Worm (Caenorhabditis elegans) whole organism, L4 larva: ENCODE results near the gene best-6.

Experiments
- F37D6.2 ChIP-seq: sonication (generic microtip); optimal IDR thresholded peaks from 2 replicates; lab custom pipeline; 2016; ENCODE audit warnings: mild to moderate bottlenecking, missing genetic modification characterization, missing compliant biosample characterization
- T26A8.4 ChIP-seq: fragments of 200-800 bp; sonication (Bioruptor generic); IDR thresholded peaks from 2 replicates; pipeline ENCODE4 v1.3.6; 2022; ENCODE audit warnings: missing genetic modification characterization, missing compliant biosample characterization
- Y5F2A.4 ChIP-seq: fragments of 200-800 bp; sonication (Bioruptor generic); optimal IDR thresholded peaks from 2 replicates; lab custom pipeline; 2018; ENCODE audit warnings: mild to moderate bottlenecking, missing genetic modification characterization, missing compliant biosample characterization
- Y75B8A.6 ChIP-seq: fragments of 200-800 bp; sonication (Bioruptor generic); IDR thresholded peaks from 2 replicates; pipeline ENCODE4 v1.3.6; 2022; ENCODE audit warnings: missing genetic modification reagents, missing genetic modification characterization, missing compliant biosample characterization
- ZK337.2 ChIP-seq: fragments of 200-800 bp; sonication (Bioruptor generic); IDR thresholded peaks from 2 replicates; pipeline ENCODE4 v1.3.6; 2022; ENCODE audit warnings: missing genetic modification reagents, missing genetic modification characterization, missing compliant biosample characterization
- aly-2 ChIP-seq: sonication (generic microtip); optimal IDR thresholded peaks from 2 replicates; lab custom pipeline; 2018; ENCODE audit warnings: missing biosample characterization, missing genetic modification characterization
- attf-4 ChIP-seq: sonication (generic microtip); optimal IDR thresholded peaks from 3 replicates; lab custom pipeline; 2017; ENCODE audit warnings: missing biosample characterization, missing genetic modification characterization
- ceh-28 ChIP-seq: fragments of 150-350 bp; optimal IDR thresholded peaks from 2 replicates; lab custom pipeline; 2014; ENCODE audit warnings: missing biosample characterization, missing genetic modification reagents, missing genetic modification characterization
- ceh-44 ChIP-seq: fragments of 200-800 bp; sonication (Bioruptor generic); IDR thresholded peaks from 2 replicates; pipeline ENCODE4 v1.3.6; 2022; ENCODE audit warnings: missing genetic modification reagents, missing genetic modification characterization, missing compliant biosample characterization
- daf-19 ChIP-seq: fragments of 200-800 bp; sonication (Bioruptor generic); conservative IDR thresholded peaks from 2 replicates; pipeline ENCODE4 v1.3.6; 2022; ENCODE audit warnings: missing genetic modification characterization, missing compliant biosample characterization
- daf-8 ChIP-seq: fragments of 200-800 bp; sonication (Bioruptor generic); IDR thresholded peaks from 2 replicates; pipeline ENCODE4 v1.3.6; 2022; ENCODE audit warnings: missing genetic modification characterization, missing compliant biosample characterization
- egl-27 ChIP-seq: sonication (generic microtip); optimal IDR thresholded peaks from 3 replicates; lab custom pipeline; 2017; ENCODE audit warnings: missing biosample characterization, missing genetic modification reagents, missing genetic modification characterization
- egl-43 ChIP-seq: fragments of 200-800 bp; sonication (Bioruptor generic); IDR thresholded peaks from 2 replicates; pipeline ENCODE4 v1.3.6; 2022; ENCODE audit warnings: missing genetic modification reagents, missing genetic modification characterization, missing compliant biosample characterization
- lim-7 ChIP-seq: fragments of 200-800 bp; sonication (Bioruptor generic); IDR thresholded peaks from 2 replicates; pipeline ENCODE4 v1.3.6; 2022; ENCODE audit warnings: missing genetic modification characterization, missing compliant biosample characterization
- lin-1 ChIP-seq: fragments of 200-800 bp; sonication (Bioruptor generic); IDR thresholded peaks from 2 replicates; pipeline ENCODE4 v1.3.6; 2022; ENCODE audit warnings: missing genetic modification reagents, missing genetic modification characterization, missing compliant biosample characterization
- lin-13 ChIP-seq: fragments of 150-350 bp; optimal IDR thresholded peaks from 2 replicates; lab custom pipeline; 2014; ENCODE audit warnings: missing biosample characterization, missing genetic modification reagents, missing genetic modification characterization
- lin-15B ChIP-seq: fragments of 150-350 bp; sonication (generic microtip); optimal IDR thresholded peaks from 3 replicates; lab custom pipeline; 2014; ENCODE audit warnings: missing biosample characterization, missing genetic modification characterization
- lin-39 ChIP-seq: fragments of 150-350 bp; optimal IDR thresholded peaks from 2 replicates; lab custom pipeline; 2014; ENCODE audit warnings: missing biosample characterization, missing genetic modification reagents, missing genetic modification characterization
- lir-3 ChIP-seq: sonication (generic microtip); optimal IDR thresholded peaks from 2 replicates; lab custom pipeline; 2016; ENCODE audit warnings: mild to moderate bottlenecking, missing genetic modification characterization, missing compliant biosample characterization
- madf-5 ChIP-seq, 2 experiments: fragments of 200-800 bp; sonication (Bioruptor generic); IDR thresholded peaks; 2 replicates each; pipeline ENCODE4 v1.3.6; 2022; ENCODE audit warnings: missing compliant biosample characterization in 2 of 2, missing genetic modification characterization in 2 of 2
- mdl-1 ChIP-seq, 2 experiments: fragments of 150-350 bp in 1 of 2; sonication (generic microtip) in 1 of 2; optimal IDR thresholded peaks; 2 replicates each; lab custom pipeline; 2014 to 2017; ENCODE audit warnings: missing biosample characterization in 2 of 2, missing genetic modification characterization in 2 of 2
- nhr-237 ChIP-seq: sonication (generic microtip); optimal IDR thresholded peaks from 2 replicates; lab custom pipeline; 2017; ENCODE audit warnings: missing biosample characterization, missing genetic modification characterization
- nhr-25 ChIP-seq: sonication (generic microtip); optimal IDR thresholded peaks from 2 replicates; lab custom pipeline; 2017; ENCODE audit warnings: missing genetic modification characterization, mild to moderate bottlenecking, missing compliant biosample characterization, antibody characterized with exemption, moderate library complexity, borderline replicate concordance; ENCODE audit not compliant: insufficient read depth
- nhr-41 ChIP-seq: fragments of 200-800 bp; sonication (Bioruptor generic); IDR thresholded peaks from 2 replicates; pipeline ENCODE4 v1.3.6; 2022; ENCODE audit warnings: missing genetic modification reagents, missing genetic modification characterization, missing compliant biosample characterization
- nhr-42 ChIP-seq: fragments of 200-800 bp; sonication (Bioruptor generic); IDR thresholded peaks from 2 replicates; pipeline ENCODE4 v1.3.6; 2022; ENCODE audit warnings: missing genetic modification characterization, missing compliant biosample characterization
- nhr-6 ChIP-seq: fragments of 150-350 bp; optimal IDR thresholded peaks from 2 replicates; lab custom pipeline; 2014; ENCODE audit warnings: missing biosample characterization, missing genetic modification characterization
- pha-4 ChIP-seq, 2 experiments: fragments of 150-350 bp in 1 of 2; fragments of 200-800 bp in 1 of 2; sonication (Bioruptor generic) in 1 of 2; IDR thresholded peaks in 1 of 2; optimal IDR thresholded peaks in 1 of 2; 2 replicates each; pipeline versions ENCODE4 v1.3.6 to Lab custom; 2014 to 2022; ENCODE audit warnings: missing genetic modification characterization in 2 of 2, missing genetic modification reagents in 2 of 2, missing biosample characterization in 1 of 2, missing compliant biosample characterization in 1 of 2
- set-16 ChIP-seq: fragments of 200-800 bp; sonication (Bioruptor generic); IDR thresholded peaks from 2 replicates; pipeline ENCODE4 v1.3.6; 2022; ENCODE audit warnings: missing genetic modification reagents, missing genetic modification characterization, missing compliant biosample characterization
- skn-1 ChIP-seq: fragments of 150-350 bp; optimal IDR thresholded peaks from 2 replicates; lab custom pipeline; 2014; ENCODE audit warnings: missing biosample characterization, missing genetic modification characterization
- spr-1 ChIP-seq: sonication (generic microtip); optimal IDR thresholded peaks from 2 replicates; lab custom pipeline; 2016; ENCODE audit warnings: mild to moderate bottlenecking, missing genetic modification characterization, missing compliant biosample characterization
- tag-97 ChIP-seq: fragments of 200-800 bp; sonication (Bioruptor generic); IDR thresholded peaks from 2 replicates; pipeline ENCODE4 v1.3.6; 2022; ENCODE audit warnings: missing genetic modification characterization, missing compliant biosample characterization
- tra-1 ChIP-seq: fragments of 200-800 bp; sonication (Bioruptor generic); IDR thresholded peaks from 2 replicates; pipeline ENCODE4 v1.3.6; 2022; ENCODE audit warnings: missing genetic modification reagents, missing genetic modification characterization, missing compliant biosample characterization
- unc-62 ChIP-seq, 3 experiments: fragments of 150-350 bp in 1 of 3; sonication (generic microtip); optimal IDR thresholded peaks in 2 of 3; peaks in 1 of 3; 1 replicate in 1 of 3; 2 replicates in 2 of 3; lab custom pipeline; 2014 to 2017; ENCODE audit warnings: missing biosample characterization in 3 of 3, missing genetic modification characterization in 3 of 3, missing genetic modification reagents in 3 of 3, missing genotype in 1 of 3
- zfp-3 ChIP-seq: fragments of 200-800 bp; sonication (Bioruptor generic); conservative IDR thresholded peaks from 2 replicates; pipeline ENCODE4 v1.3.6; 2022; ENCODE audit warnings: missing genetic modification reagents, missing genetic modification characterization, missing compliant biosample characterization
- ztf-11 ChIP-seq: fragments of 150-350 bp; optimal IDR thresholded peaks from 2 replicates; lab custom pipeline; 2014; ENCODE audit warnings: missing biosample characterization, missing genetic modification characterization

Gene best-6

DNA sequence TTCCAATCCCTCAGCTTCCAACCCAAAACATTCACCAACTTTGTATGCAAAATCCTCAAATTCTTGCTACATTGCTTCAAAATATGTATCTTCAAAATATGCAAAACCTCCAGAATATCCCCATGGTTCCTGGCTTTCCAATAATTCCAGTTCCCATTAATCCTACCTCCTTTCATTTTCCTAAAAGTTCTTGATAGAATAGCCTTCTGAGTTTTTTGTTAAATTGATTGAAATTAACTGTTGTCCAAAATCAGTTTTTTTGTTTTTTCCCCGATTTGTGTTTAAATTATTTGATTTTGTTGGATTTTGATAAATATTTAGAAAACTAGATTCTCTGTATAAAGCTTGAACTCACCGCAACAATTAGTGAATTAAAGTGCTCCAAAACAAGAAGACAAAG lies 23.7 kb downstream of the best-6 start:
- peak in 1 of 2 experiments; percentile 90 for TF ChIP-seq unc-62 (GFP tag; optimal IDR thresholded peaks at IDR 0.05 in 1 of 2; lab: Kevin White, UChicago)
- TF ChIP-seq unc-62 (tag; optimal IDR thresholded peaks at IDR 0.05; lab: Kevin White, UChicago): no peak
- TF ChIP-seq aly-2: no peak

DNA sequence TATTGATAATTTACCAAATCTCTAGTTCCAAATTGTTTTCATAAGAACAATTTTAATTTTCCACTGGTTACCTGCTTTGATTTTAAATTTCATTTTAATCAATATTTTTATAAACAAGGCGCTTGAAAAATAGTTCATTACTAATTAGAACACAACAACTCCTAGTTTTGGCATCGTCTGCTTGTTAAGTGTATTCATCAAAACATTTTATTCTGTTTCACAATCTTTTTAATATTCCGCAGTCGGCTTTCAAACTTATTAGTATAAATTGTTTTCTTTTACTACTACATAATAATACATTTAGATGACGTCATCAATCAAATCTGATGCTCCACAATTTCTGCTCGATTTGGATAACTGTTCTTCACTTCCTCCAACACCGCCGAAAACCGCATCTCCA lies 26.4 kb downstream of the best-6 start, which contains the start of gene pes-1:
Gene pes-1, plus strand, starts transcription at position 301 of the 400 bp plus-strand sequence.
- TF ChIP-seq ceh-44 (GFP tag; lab: Robert Waterston, UW): no peak
- no peak for TF ChIP-seq lir-3 (tag; lab: Kevin White, UChicago)
- TF ChIP-seq nhr-42: no peak
- TF ChIP-seq mdl-1 (tag; optimal IDR thresholded peaks at IDR 0.05; lab: Kevin White, UChicago): no peak
- no peak for TF ChIP-seq nhr-6 (tag; lab: Kevin White, UChicago)
- TF ChIP-seq nhr-25: no peak
- no peak for TF ChIP-seq nhr-41 (GFP tag; lab: Robert Waterston, UW)
- no peak for TF ChIP-seq F37D6.2 (tag; lab: Kevin White, UChicago)
- TF ChIP-seq daf-8 (GFP tag; lab: Robert Waterston, UW): no peak
- TF ChIP-seq ztf-11 (tag; lab: Kevin White, UChicago): no peak
- TF ChIP-seq T26A8.4: no peak
- no peak for TF ChIP-seq egl-43 (GFP tag; lab: Robert Waterston, UW)

DNA sequence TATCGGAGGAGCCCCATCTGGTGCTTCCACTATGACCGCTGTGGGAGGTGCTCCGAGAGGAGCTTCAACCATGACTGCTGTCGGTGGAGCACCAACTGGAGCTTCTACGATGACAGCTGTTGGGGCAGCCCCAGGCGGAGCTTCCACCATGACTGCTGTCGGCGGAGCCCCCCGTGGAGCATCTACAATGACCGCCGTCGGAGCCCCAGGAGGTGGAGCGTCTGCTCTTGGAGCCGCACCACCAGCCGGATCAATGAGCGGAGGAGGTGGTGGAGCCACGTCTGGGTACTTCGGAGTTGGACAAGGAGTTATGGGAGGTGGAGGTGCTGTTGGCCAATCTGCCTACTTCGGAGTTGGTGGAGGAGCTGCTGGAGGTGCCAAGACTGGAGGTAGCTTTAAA lies 31.9 kb downstream of the best-6 start:
- TF ChIP-seq set-16 (GFP tag; lab: Robert Waterston, UW) (peak; percentile 94), pha-4 (GFP tag; IDR thresholded peaks at IDR 0.05; lab: Robert Waterston, UW) (no peak), pha-4 (tag; optimal IDR thresholded peaks at IDR 0.05; lab: Kevin White, UChicago) (no peak), zfp-3 (GFP tag; lab: Robert Waterston, UW) (no peak), nhr-237 (tag; lab: Kevin White, UChicago) (no peak), lin-39 (tag; lab: Kevin White, UChicago) (no peak), egl-27 (no peak), lim-7 (no peak)

DNA sequence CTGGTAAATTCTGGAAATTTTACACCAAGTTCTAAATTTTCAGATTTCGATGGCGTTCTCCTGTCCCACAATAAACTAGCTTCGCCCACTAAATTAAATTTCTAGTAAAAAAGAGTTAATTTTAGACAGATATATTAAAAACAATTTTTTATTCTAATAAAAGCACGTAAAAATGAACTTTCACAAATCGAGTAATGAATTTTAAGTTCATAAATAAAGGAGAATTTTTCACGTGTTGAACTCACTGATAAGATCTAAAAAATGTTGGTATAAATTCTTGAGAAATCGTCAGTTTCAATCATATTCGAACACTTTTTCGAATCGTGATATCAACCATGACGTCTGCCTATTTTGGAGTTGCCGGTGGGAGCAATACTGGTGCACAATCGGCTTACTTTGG lies 33.0 kb downstream of the best-6 start, which contains the start of gene ssq-2:
Gene ssq-2, plus strand, starts transcription at position 301 of the 400 bp plus-strand sequence.
- TF ChIP-seq nhr-41 (GFP tag; lab: Robert Waterston, UW) (no peak), attf-4 (tag; lab: Kevin White, UChicago) (no peak), nhr-42 (no peak), daf-19 (GFP tag; lab: Robert Waterston, UW) (no peak), mdl-1 (tag; optimal IDR thresholded peaks at IDR 0.05; lab: Kevin White, UChicago) (no peak), lin-1 (no peak), tag-97 (GFP tag; lab: Robert Waterston, UW) (no peak), spr-1 (no peak), tra-1 (GFP tag; lab: Robert Waterston, UW) (no peak), zfp-3 (GFP tag; lab: Robert Waterston, UW) (no peak), madf-5 (GFP tag; IDR thresholded peaks at IDR 0.05; lab: Robert Waterston, UW) (no peak), ZK337.2 (GFP tag; lab: Robert Waterston, UW) (no peak), lin-13 (GFP tag; lab: Kevin White, UChicago) (no peak), Y5F2A.4 (GFP tag; lab: Kevin White, UChicago) (no peak), Y75B8A.6 (GFP tag; lab: Robert Waterston, UW) (no peak), lin-15B (tag; lab: Kevin White, UChicago) (no peak), skn-1 (tag; lab: Kevin White, UChicago) (no peak), ceh-28 (tag; lab: Kevin White, UChicago) (no peak), lir-3 (tag; lab: Kevin White, UChicago) (no peak)
- TF ChIP-seq, all 104 proteins: peak for 0
